Worm (Caenorhabditis elegans) whole organism, midembryonic: ENCODE measurements around the gene sms-1.

ENCODE experiments used
- T22C8.4 ChIP-seq: fragments of 200-800 bp; sonication (Bioruptor generic); IDR thresholded peaks from 2 replicates; pipeline ENCODE4 v1.3.6; 2022; ENCODE audit warnings: missing genetic modification characterization, missing compliant biosample characterization
- cog-1 ChIP-seq: sonication (generic microtip); optimal IDR thresholded peaks from 2 replicates; lab custom pipeline; 2016; ENCODE audit warnings: missing genetic modification characterization, missing compliant biosample characterization
- flt-1 ChIP-seq: fragments of 200-800 bp; sonication (Bioruptor generic); IDR thresholded peaks from 2 replicates; pipeline ENCODE4 v1.3.6; 2022; ENCODE audit warnings: missing genetic modification characterization, missing compliant biosample characterization
- klf-2 ChIP-seq: fragments of 200-800 bp; sonication (Bioruptor generic); conservative IDR thresholded peaks from 2 replicates; pipeline ENCODE4 v1.3.6; 2022; ENCODE audit warnings: missing genetic modification reagents, missing genetic modification characterization, missing compliant biosample characterization
- med-1 ChIP-seq: sonication (generic microtip); optimal IDR thresholded peaks from 2 replicates; lab custom pipeline; 2017; ENCODE audit warnings: missing genetic modification characterization, mild to moderate bottlenecking, missing compliant biosample characterization, antibody characterized with exemption, missing genetic modification reagents; ENCODE audit not compliant: insufficient read depth
- ref-1 ChIP-seq: fragments of 200-800 bp; sonication (Bioruptor generic); conservative IDR thresholded peaks from 2 replicates; pipeline ENCODE4 v1.3.6; 2022; ENCODE audit warnings: missing genetic modification reagents, missing genetic modification characterization, missing compliant biosample characterization
- tab-1 ChIP-seq: fragments of 200-800 bp; sonication (Bioruptor generic); IDR thresholded peaks from 2 replicates; pipeline ENCODE4 v1.3.6; 2022; ENCODE audit warnings: missing genetic modification characterization, missing compliant biosample characterization
- ztf-23 ChIP-seq: fragments of 200-800 bp; sonication (Bioruptor generic); IDR thresholded peaks from 2 replicates; pipeline ENCODE4 v1.3.6; 2022; ENCODE audit warnings: missing genetic modification reagents, missing genetic modification characterization, missing compliant biosample characterization
- ztf-29 ChIP-seq: fragments of 200-800 bp; sonication (Bioruptor generic); IDR thresholded peaks from 2 replicates; pipeline ENCODE4 v1.3.6; 2022; ENCODE audit warnings: missing genetic modification reagents, missing genetic modification characterization, missing compliant biosample characterization

The sms-1 gene

DNA sequence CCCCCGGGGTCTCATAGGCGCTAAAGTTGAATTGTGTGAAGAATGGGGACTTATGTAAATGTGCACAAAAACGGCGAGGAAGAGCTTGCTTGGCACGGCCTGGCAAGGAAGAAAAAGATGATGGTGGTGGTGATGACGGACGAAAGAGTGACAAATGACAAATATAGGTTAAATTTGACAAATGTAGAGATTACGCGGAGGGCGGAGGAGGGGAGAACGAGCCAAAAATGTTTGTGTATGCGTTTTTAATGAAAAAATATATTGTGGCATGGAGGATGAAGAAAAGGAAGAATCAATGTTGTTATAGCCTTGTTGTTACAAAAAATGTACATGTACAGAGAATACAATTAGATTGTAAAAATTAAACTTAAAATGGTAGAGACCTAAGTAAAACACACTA, 11.1 kb downstream of the sms-1 start:
- TF ChIP-seq flt-1 (GFP tag; lab: Robert Waterston, UW) (no peak), cog-1 (tag; lab: Kevin White, UChicago) (no peak), ztf-23 (GFP tag; lab: Robert Waterston, UW) (no peak), klf-2 (GFP tag; lab: Robert Waterston, UW) (no peak), ztf-29 (GFP tag; lab: Robert Waterston, UW) (no peak), ref-1 (no peak), T22C8.4 (GFP tag; lab: Robert Waterston, UW) (no peak), tab-1 (no peak), med-1 (no peak)

DNA sequence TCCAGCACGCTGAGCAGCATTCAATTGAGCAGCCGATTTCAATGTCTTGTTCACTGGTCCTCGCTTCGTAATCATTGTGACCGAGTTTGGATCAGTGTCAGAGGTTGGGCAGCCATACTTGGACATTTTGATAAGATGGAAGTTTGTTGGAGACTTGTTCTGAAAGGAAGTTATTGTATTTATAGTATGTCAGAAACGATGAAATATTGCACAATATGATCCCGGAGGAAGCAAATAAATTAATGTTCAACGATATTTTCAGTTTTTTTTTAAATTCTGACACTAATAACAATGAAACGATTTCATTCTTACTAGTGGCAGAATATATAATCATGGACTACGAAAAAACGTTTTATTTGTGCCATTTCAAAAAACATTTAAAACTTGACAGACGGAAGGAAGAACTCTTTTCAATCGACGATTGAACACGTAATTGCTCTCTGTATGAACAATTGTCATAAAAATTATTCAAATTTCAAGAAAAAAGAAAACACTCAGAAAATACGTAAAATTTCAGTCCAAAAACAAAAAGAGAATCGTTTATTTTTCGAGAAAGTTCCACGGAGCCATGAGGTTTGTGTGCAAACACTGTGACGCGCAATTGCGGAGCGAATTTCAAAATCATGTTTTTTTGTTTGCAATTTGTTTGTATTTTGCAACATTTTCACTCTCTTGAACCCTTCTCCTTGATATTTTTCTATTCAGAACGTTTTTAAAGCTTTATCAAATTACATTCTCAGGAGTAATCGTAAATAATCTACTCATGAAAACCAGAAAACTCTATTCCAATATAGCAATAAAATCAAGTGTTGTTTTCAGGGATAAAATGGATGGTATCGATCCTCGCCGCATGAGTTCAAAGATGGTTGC, 17.7 kb downstream of the sms-1 start, which contains the start of the genes mbf-1 and nse-4:
Gene mbf-1, minus strand, starts transcription at position 343 of the 870 bp plus-strand sequence.
Gene nse-4, plus strand, starts transcription at position 820 of the 870 bp plus-strand sequence.
- TF ChIP-seq klf-2 (GFP tag; lab: Robert Waterston, UW): no peak
- peak; percentile 16 for TF ChIP-seq cog-1 (tag; lab: Kevin White, UChicago)

DNA sequence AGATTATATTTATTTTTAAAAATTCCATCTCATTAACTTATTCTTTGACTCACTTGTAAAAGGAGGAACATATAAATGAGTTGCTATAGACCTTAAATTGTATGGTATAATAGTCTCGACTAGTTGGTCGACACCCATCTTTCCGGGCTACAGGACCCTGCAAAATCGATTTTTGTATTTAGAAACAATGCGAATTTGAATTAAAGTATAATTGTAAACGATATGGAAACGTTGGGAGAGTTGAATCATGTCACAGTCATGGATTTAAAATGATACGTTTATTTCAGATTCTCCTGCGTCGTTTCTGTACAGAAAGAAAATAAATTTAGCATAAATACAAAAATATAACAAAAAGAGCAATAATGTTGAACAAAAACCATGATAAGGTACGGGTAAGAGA, 18.9 kb downstream of the sms-1 start, which contains the start of gene catp-8:
Gene catp-8, minus strand, starts transcription at position 157 of the 400 bp plus-strand sequence.
- no peak for TF ChIP-seq cog-1 (tag; lab: Kevin White, UChicago)

DNA sequence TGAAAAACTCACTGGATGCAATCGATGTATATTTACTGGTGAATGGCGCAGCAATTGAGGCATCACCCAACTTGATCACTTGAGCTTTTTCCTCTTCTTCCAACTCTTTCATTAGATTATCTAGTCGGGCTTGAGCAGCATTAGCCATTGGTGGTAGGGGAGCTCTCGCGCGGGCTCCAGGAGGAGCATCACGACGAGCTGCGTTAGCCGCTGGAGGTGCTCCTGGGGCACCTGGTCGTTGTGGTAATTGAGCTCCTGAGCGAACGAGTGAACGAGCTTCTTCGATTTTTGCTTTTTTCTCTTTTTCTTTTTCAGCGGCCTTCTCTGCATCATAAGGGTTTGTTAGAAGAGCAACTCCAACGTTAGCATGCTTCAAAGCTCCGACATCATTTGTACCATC, 22.9 kb downstream of the sms-1 start:
- TF ChIP-seq T22C8.4 (GFP tag; lab: Robert Waterston, UW): no peak
- TF ChIP-seq med-1: no peak
- no peak for TF ChIP-seq ref-1
- no peak for TF ChIP-seq flt-1 (GFP tag; lab: Robert Waterston, UW)
- no peak for TF ChIP-seq tab-1
- TF ChIP-seq klf-2 (GFP tag; lab: Robert Waterston, UW): no peak
- no peak for TF ChIP-seq ztf-29 (GFP tag; lab: Robert Waterston, UW)
- TF ChIP-seq cog-1 (tag; lab: Kevin White, UChicago): no peak
- no peak for TF ChIP-seq ztf-23 (GFP tag; lab: Robert Waterston, UW)

DNA sequence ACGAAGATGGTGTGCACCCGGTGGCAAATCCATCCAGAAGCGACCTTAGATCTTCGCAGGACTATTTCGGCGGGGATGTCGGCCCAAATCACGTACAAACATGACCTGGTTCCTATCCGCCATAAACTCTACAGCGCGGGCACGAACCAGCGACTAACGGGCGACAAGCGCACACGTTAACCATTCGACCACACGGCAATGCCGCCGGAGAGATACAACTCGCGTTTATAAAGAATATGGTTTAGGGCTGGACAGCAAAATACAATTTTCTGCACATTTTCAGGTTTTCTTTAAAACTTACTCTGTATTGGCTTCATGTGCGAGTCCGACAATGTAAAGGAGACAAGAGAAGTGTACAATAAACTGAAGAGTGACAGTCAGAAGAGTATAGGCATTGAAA, 23.9 kb downstream of the sms-1 start:
- peak; percentile 86 for TF ChIP-seq T22C8.4 (GFP tag; lab: Robert Waterston, UW)
- peak; percentile 96 for TF ChIP-seq flt-1 (GFP tag; lab: Robert Waterston, UW)
- TF ChIP-seq cog-1 (tag; lab: Kevin White, UChicago): peak; percentile 90
- peak; percentile 78 for TF ChIP-seq med-1
- peak; percentile 94 for TF ChIP-seq ztf-29 (GFP tag; lab: Robert Waterston, UW)
- TF ChIP-seq ref-1: peak; percentile 91
- peak; percentile 95 for TF ChIP-seq ztf-23 (GFP tag; lab: Robert Waterston, UW)
- peak; percentile 96 for TF ChIP-seq tab-1
- TF ChIP-seq klf-2 (GFP tag; lab: Robert Waterston, UW): peak; percentile 96

DNA sequence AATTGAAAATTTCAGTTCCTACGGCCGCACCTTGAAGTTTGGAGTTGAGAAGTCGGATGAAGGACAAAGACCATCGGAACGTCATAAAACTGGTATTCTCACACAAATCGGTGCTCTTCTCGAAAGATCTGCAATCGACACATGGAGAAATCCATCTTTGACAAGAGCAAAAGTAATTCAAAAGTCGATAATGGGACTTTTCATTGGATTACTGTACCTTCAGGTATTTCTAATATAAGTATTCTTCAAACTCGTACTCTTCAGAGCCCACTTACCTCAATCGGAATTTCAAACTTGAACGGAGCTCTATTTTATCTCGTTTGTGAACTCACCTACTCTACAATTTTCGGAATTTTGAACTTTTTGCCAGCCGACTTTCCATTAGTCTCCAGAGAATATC, 26.0 kb downstream of the sms-1 start:
- TF ChIP-seq klf-2 (GFP tag; lab: Robert Waterston, UW) (no peak), T22C8.4 (GFP tag; lab: Robert Waterston, UW) (no peak), cog-1 (tag; lab: Kevin White, UChicago) (no peak), tab-1 (no peak), med-1 (no peak), ztf-29 (GFP tag; lab: Robert Waterston, UW) (no peak), ztf-23 (GFP tag; lab: Robert Waterston, UW) (no peak), flt-1 (GFP tag; lab: Robert Waterston, UW) (no peak), ref-1 (no peak)

DNA sequence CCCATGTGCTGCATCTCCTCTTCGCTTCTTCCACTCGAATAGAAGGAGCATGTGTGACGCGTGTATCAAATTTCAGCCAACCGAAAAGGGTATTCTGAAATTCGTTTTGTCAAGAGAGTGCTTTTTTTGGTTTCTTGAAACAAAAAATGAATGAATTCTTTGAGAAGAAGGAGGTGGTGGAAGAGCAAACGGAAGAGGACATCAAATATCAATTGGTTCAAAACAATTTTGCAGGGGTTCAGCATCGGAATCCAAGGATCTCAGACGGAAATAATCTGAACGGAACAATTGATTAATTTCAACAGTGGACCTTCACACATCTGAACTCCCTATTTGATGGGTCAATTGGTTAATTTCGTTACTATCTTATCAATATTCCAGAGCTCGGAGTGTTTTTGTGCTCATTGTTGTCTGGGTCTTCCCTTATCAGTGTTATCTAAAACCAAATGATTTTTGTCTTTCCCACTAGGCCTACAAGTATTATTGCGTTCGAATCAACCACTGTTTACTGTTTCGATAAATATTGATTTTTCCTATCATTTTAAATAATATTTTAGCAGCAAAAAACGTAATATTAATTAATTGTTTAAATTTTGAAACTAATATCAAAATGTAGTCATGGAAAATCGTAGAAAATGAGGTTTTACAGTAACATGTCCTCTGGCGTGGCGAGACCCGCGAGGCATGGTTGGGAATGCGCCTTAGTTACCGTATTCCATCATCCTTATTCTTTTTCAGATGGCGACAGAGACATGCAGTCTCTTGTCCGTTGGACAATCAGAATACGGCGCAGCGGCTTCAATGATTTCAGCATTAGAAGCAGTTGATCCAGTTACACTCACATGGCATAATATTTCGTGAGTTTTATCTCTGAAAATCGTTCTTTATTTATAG, 28.0 kb downstream of the sms-1 start, which contains the start of the genes C10C6.13 and wht-2:
Gene C10C6.13, minus strand, starts transcription at position 51 of the 894 bp plus-strand sequence.
Gene wht-2, plus strand, starts transcription at position 739 of the 894 bp plus-strand sequence.
- no peak for TF ChIP-seq ztf-23 (GFP tag; lab: Robert Waterston, UW)

DNA sequence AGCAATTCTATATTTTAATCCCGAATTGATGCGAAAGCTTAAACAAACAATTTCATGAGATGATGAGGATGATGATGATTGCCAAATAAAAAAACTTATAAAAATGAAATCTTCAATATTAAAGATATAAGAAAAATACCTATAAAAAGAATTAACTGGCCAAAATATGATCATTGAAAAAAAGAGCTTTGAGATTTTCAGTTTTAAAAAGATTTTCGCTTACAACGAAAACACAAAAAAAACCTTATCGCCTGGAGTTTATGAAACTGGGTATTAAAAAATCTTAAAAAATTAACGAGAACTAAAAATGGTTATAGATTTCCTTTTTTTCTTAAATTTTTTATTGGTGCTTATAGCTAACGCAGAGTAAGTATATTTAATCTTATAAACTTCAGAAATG, 30.6 kb downstream of the sms-1 start, which contains the start of gene C10C6.7:
Gene C10C6.7, minus strand, starts transcription at position 101 of the 400 bp plus-strand sequence.
- TF ChIP-seq ref-1 (no peak), tab-1 (no peak)

DNA sequence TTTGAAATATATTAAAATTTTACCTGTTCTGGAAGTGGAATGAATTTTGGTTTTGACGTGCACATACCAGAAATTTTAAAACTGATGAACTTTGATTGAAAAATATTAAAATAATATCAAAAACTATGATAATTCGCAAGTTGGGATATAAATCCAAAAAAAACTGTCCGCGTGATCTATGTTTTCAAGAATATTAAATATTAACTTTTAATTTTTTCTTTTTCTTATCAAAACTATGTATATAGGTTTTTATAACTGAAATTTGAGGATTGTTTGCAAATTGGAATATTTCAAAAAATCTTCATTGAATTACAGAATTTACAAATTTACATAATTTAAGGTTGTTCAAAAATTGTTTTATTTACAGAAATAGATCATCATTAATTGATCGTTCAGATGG, 32.8 kb downstream of the sms-1 start, which contains the start of gene C10C6.3:
Gene C10C6.3, minus strand, starts transcription at position 101 of the 400 bp plus-strand sequence.
- TF ChIP-seq med-1: no peak
- TF ChIP-seq ztf-29 (GFP tag; lab: Robert Waterston, UW): no peak
- no peak for TF ChIP-seq cog-1 (tag; lab: Kevin White, UChicago)
- TF ChIP-seq flt-1 (GFP tag; lab: Robert Waterston, UW): no peak
- TF ChIP-seq klf-2 (GFP tag; lab: Robert Waterston, UW): no peak
- no peak for TF ChIP-seq ztf-23 (GFP tag; lab: Robert Waterston, UW)
- TF ChIP-seq tab-1: no peak
- TF ChIP-seq ref-1: no peak
- TF ChIP-seq T22C8.4 (GFP tag; lab: Robert Waterston, UW): no peak

DNA sequence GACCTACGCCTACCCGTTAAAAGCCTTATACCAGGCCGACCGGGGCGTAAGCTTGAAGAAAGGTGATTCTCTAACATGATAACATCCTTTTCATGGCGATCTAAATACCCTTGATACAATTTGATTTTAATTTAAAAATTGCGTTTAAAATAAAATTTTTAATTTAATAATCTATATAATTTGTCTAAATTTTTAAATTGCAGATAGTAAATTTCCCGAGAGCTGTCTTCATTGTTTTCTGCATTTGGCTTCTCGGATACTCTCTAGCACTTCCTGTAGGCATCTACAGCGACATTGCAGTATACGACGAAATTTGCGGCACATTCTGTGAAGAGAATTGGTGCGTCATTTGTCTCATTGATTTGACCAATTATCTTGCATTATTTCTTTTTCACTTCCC, 36.6 kb downstream of the sms-1 start:
- TF ChIP-seq med-1 (no peak), tab-1 (no peak), cog-1 (tag; lab: Kevin White, UChicago) (no peak), T22C8.4 (GFP tag; lab: Robert Waterston, UW) (no peak), klf-2 (GFP tag; lab: Robert Waterston, UW) (no peak), ztf-29 (GFP tag; lab: Robert Waterston, UW) (no peak), ztf-23 (GFP tag; lab: Robert Waterston, UW) (no peak), flt-1 (GFP tag; lab: Robert Waterston, UW) (no peak), ref-1 (no peak)
